Fruit fly (Drosophila melanogaster): ENCODE results near the gene cdm.

cdm gene

DNA sequence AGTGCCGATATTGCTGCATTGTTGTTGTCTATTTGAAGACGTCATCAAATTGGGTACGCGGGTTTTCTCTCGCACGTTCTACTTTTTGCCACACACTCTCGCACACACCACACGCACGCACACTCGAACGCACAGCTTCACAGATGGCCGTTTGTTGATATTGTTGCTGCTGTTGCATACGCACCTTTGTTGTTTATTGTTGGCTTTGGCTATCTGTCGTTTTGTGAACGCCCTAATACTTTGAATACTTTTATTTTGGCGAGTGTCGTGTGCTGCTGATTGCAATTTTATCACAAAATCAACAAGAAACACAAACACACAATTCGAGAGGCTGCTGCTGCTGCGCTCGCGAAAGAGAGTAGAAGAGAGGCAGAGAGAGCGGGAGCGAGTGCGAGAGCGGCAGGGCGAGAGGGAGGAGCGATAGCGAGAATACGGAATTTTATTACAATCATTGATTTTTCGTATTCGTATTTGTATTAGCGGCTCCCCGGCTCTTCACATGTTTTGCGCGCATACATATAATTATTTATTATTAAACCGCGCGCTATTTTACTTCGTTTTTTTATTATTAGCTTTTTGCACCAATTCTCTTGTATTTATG is 15.3 kb upstream of the cdm start (continued):
- no peak for TF ChIP-seq CG8765 (GFP tag; IDR thresholded peaks at IDR 0.05)
- no peak for TF ChIP-seq vfl (GFP tag; optimal IDR thresholded peaks at IDR 0.05)
- TF ChIP-seq D (optimal IDR thresholded peaks at IDR 0.05): peak; percentile 52
- TF ChIP-seq D (GFP tag; optimal IDR thresholded peaks at IDR 0.05): peak; percentile 32
- TF ChIP-seq CG2120 (GFP tag; optimal IDR thresholded peaks at IDR 0.05): peak; percentile 29
- TF ChIP-seq CG11093 (GFP tag; IDR thresholded peaks at IDR 0.05): no peak
- TF ChIP-seq Taf1 (GFP tag; IDR thresholded peaks at IDR 0.05): no peak
- TF ChIP-seq CG1832 (GFP tag; optimal IDR thresholded peaks at IDR 0.05): no peak
- TF ChIP-seq pb (GFP tag; optimal IDR thresholded peaks at IDR 0.05): peak; percentile 49
- TF ChIP-seq ems (GFP tag; optimal IDR thresholded peaks at IDR 0.05): peak; percentile 53
- TF ChIP-seq CG10462 (GFP tag; optimal IDR thresholded peaks at IDR 0.05): no peak
- peak; percentile 57 for TF ChIP-seq CG4707 (GFP tag; optimal IDR thresholded peaks at IDR 0.05)
- no peak for TF ChIP-seq CG8359 (GFP tag; optimal IDR thresholded peaks at IDR 0.05; ENCODE audit: borderline replicate concordance)
- TF ChIP-seq maf-S (GFP tag; optimal IDR thresholded peaks at IDR 0.05): peak; percentile 3
- peak; percentile 22 for TF ChIP-seq Blimp-1 (GFP tag; optimal IDR thresholded peaks at IDR 0.05)
- TF ChIP-seq CG10959 (GFP tag; IDR thresholded peaks at IDR 0.05): no peak
- TF ChIP-seq Ptx1 (GFP tag; IDR thresholded peaks at IDR 0.05): no peak
- no peak for TF ChIP-seq CG9817 (tag; optimal IDR thresholded peaks at IDR 0.05)
- peak; percentile 26 to 34 for TF ChIP-seq dpn (GFP tag; optimal IDR thresholded peaks at IDR 0.05)
- no peak for TF ChIP-seq ap (GFP tag; IDR thresholded peaks at IDR 0.05)
- TF ChIP-seq NC2α (GFP tag; optimal IDR thresholded peaks at IDR 0.05): peak; percentile 54
- no peak for TF ChIP-seq CG4424 (GFP tag; optimal IDR thresholded peaks at IDR 0.05)
- TF ChIP-seq CG34224 (GFP tag; IDR thresholded peaks at IDR 0.05; ENCODE audit: partially characterized antibody): no peak
- TF ChIP-seq CHES-1-like (GFP tag; optimal IDR thresholded peaks at IDR 0.05): peak; percentile 44
- TF ChIP-seq CG6765 (GFP tag; optimal IDR thresholded peaks at IDR 0.05): peak; percentile 21
- TF ChIP-seq mam (GFP tag; optimal IDR thresholded peaks at IDR 0.05): no peak
- TF ChIP-seq seq (GFP tag; IDR thresholded peaks at IDR 0.05): no peak
- TF ChIP-seq pfk (GFP tag; optimal IDR thresholded peaks at IDR 0.05): peak; percentile 39
- TF ChIP-seq gfzf (GFP tag; optimal IDR thresholded peaks at IDR 0.05): no peak
- peak; percentile 10 for TF ChIP-seq CG4820 (GFP tag; optimal IDR thresholded peaks at IDR 0.05)
- no peak for TF ChIP-seq chinmo (GFP tag; IDR thresholded peaks at IDR 0.05; ENCODE audit: partially characterized antibody)
- TF ChIP-seq ftz-f1 (GFP tag; optimal IDR thresholded peaks at IDR 0.05): no peak
- no peak for TF ChIP-seq lmd (GFP tag; IDR thresholded peaks at IDR 0.05)
- peak; percentile 62 for TF ChIP-seq CG6683 (GFP tag; optimal IDR thresholded peaks at IDR 0.05)
- no peak for TF ChIP-seq Dbx (GFP tag; IDR thresholded peaks at IDR 0.05)
- no peak for TF ChIP-seq Ssrp (tag; optimal IDR thresholded peaks at IDR 0.05)
- TF ChIP-seq CG10654 (GFP tag; optimal IDR thresholded peaks at IDR 0.05): peak; percentile 9
- TF ChIP-seq Neu2 (GFP tag; optimal IDR thresholded peaks at IDR 0.05; ENCODE audit: borderline replicate concordance): no peak
- peak; percentile 58 for TF ChIP-seq scrt (GFP tag; optimal IDR thresholded peaks at IDR 0.05)
- TF ChIP-seq fd64A (GFP tag; optimal IDR thresholded peaks at IDR 0.05): peak; percentile 58
- TF ChIP-seq Fer2 (tag; optimal IDR thresholded peaks at IDR 0.05): no peak
- TF ChIP-seq trh (GFP tag; optimal IDR thresholded peaks at IDR 0.05): no peak
- no peak for TF ChIP-seq H2.0 (GFP tag; IDR thresholded peaks at IDR 0.05)
- TF ChIP-seq CG30020 (tag; optimal IDR thresholded peaks at IDR 0.05): no peak
- TF ChIP-seq Jarid2 (GFP tag; optimal IDR thresholded peaks at IDR 0.05): no peak
- peak; percentile 9 for TF ChIP-seq Hsf (GFP tag; optimal IDR thresholded peaks at IDR 0.05)
- TF ChIP-seq CG8089 (GFP tag; optimal IDR thresholded peaks at IDR 0.05): peak; percentile 47
- TF ChIP-seq CG4854 (GFP tag; optimal IDR thresholded peaks at IDR 0.05): peak; percentile 46
- no peak for TF ChIP-seq fd3F (GFP tag; optimal IDR thresholded peaks at IDR 0.05)
- no peak for TF ChIP-seq Dll (GFP tag; IDR thresholded peaks at IDR 0.05; ENCODE audit: partially characterized antibody)
